Fruit fly (Drosophila melanogaster): ENCODE measurements around the gene Pi3K21B.
A peak's percentile ranks its signal among the peaks of the same experiment; 100 is the strongest.

The Pi3K21B gene

DNA sequence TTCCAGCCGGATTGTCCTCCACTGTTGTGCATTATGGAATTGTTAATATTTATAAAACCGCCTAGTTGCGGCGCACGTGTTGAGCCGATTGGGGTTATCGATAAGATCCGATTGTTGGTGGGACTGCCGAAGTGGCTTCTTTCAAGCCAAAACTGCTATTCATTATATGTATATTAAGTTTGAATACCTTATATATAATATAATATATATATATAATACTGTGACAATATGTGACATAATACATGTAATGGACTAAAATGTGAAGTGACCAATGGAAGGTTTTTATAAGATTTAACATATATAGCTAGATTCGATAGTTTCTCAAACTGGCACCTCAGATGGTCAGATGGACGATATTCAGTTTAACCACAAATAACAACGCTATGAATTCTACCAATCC, 24.1 kb upstream of the Pi3K21B start, which contains the start of the genes mbm and CG11555 (continued):
- TF ChIP-seq Dif (GFP tag; optimal IDR thresholded peaks at IDR 0.05; ENCODE audit: partially characterized antibody) (no peak), dmrt93B (GFP tag; optimal IDR thresholded peaks at IDR 0.05) (no peak), OdsH (GFP tag; optimal IDR thresholded peaks at IDR 0.05) (no peak), rgr (GFP tag; optimal IDR thresholded peaks at IDR 0.05) (no peak), dl (GFP tag; optimal IDR thresholded peaks at IDR 0.05; ENCODE audit: insufficient read depth in 1 of 2, partially characterized antibody in 2 of 2) (no peak)

DNA sequence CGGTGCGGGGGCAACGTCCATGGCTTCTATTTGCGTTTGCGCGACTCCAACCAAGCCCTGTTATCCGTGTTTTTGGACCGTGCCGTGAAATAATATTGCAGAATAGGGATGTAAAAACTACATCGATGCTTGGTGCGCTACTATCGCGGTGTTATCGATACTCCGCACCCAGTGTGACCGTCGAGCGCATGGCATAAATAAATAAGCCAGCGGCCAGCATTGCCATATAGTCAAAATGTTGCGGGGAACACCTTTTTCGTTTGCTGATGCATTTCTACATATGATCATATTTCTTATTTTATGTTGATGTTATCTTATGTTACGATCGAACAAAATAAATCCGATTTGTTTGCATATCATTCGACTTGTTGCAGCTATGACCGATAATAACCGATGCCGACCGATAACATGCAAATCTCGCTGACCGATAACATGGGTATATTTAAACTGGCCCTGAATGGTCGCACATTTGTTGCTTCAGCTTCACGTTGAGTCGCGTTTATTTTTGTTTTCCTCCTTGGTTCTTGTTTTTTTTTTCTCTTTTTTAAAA, 20.5 kb upstream of the Pi3K21B start, which contains the start of gene smo:
TSS of gene smo (plus strand) at position 461 of the 550 bp plus-strand sequence.
- peak; percentile 46 for TF ChIP-seq Myc (optimal IDR thresholded peaks at IDR 0.05)
- peak; percentile 5 for TF ChIP-seq Jra (GFP tag; optimal IDR thresholded peaks at IDR 0.05)
- no peak for TF ChIP-seq dl (GFP tag; optimal IDR thresholded peaks at IDR 0.05; ENCODE audit: insufficient read depth in 1 of 2, partially characterized antibody in 2 of 2)
- no peak for TF ChIP-seq Rel (GFP tag; optimal IDR thresholded peaks at IDR 0.05)
- peak; percentile 87 for TF ChIP-seq Rel (tag; optimal IDR thresholded peaks at IDR 0.05)
- TF ChIP-seq HLH106 (tag; optimal IDR thresholded peaks at IDR 0.05) = peak; percentile 7
- TF ChIP-seq Hr83 (GFP tag; optimal IDR thresholded peaks at IDR 0.05; ENCODE audit: poor library complexity, severe bottlenecking) = peak; percentile 49
- TF ChIP-seq sage (GFP tag; optimal IDR thresholded peaks at IDR 0.05) = no peak
- TF ChIP-seq Mio (GFP tag; optimal IDR thresholded peaks at IDR 0.05) = no peak
- TF ChIP-seq rgr (GFP tag; optimal IDR thresholded peaks at IDR 0.05) = no peak
- TF ChIP-seq ey (GFP tag; optimal IDR thresholded peaks at IDR 0.05) = peak; percentile 25
- no peak for TF ChIP-seq jim (GFP tag; optimal IDR thresholded peaks at IDR 0.05)

DNA sequence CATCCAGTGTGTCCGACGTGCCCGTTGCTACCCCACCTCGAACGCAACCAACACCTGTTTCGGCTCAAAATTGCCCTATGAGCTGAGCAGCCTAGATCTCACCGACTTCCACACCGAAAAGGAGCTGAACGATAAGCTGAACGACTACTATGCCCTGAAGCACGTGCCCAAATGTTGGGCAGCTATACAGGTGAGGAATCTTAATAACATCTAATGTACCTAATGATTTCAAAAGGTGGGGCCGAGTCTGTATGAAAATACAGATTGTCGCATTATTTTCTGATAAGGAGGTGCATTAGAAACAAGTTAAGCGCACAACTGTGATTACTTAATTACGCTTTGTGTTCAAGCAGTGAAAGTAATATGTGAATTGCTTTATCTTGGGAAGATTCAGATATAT, 19.5 kb upstream of the Pi3K21B start, which contains the start of gene CG17078:
TSS of gene CG17078 (minus strand) at position 101 of the 400 bp plus-strand sequence.
- TF ChIP-seq Vsx2 (GFP tag; optimal IDR thresholded peaks at IDR 0.05; ENCODE audit: partially characterized antibody) = no peak
- TF ChIP-seq Mio (GFP tag; optimal IDR thresholded peaks at IDR 0.05) = no peak
- TF ChIP-seq psq (GFP tag; optimal IDR thresholded peaks at IDR 0.05) = no peak
- no peak for TF ChIP-seq dsf (GFP tag; optimal IDR thresholded peaks at IDR 0.05; ENCODE audit: borderline replicate concordance)
- TF ChIP-seq sv (GFP tag; optimal IDR thresholded peaks at IDR 0.05) = no peak

DNA sequence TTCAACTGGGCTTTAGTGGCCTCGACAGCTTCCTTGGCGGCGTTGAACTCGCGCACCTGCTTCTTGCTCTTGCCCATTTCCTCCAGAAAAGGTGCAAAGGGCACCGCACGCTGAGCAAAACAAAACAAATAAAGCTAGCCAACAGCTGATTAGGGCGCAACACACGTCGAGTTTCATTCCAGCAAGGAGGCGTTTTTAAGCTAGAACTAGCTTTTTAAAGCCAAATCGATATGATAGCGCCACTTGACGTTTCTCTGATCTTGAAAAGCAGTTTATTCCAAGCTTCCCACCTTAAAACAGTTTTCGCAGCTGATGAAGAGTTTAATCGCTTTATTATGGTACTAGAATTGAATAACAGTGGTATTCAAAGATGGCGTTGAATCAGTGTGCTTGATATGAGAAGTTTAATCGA, 14.6 kb upstream of the Pi3K21B start, which contains the start of gene CG11601:
TSS of gene CG11601 (minus strand) at position 199 of the 412 bp plus-strand sequence.
- peak; percentile 37 for TF ChIP-seq Hr83 (GFP tag; optimal IDR thresholded peaks at IDR 0.05; ENCODE audit: poor library complexity, severe bottlenecking)
- TF ChIP-seq Dif (GFP tag; optimal IDR thresholded peaks at IDR 0.05; ENCODE audit: partially characterized antibody) = peak; percentile 97
- TF ChIP-seq Jra (GFP tag; optimal IDR thresholded peaks at IDR 0.05) = no peak
- no peak for TF ChIP-seq CrebA (GFP tag; optimal IDR thresholded peaks at IDR 0.05; ENCODE audit: borderline replicate concordance)
- no peak for TF ChIP-seq woc (GFP tag; optimal IDR thresholded peaks at IDR 0.05)
- TF ChIP-seq pan (optimal IDR thresholded peaks at IDR 0.05) = no peak
- TF ChIP-seq CG32264 (GFP tag; optimal IDR thresholded peaks at IDR 0.05) = no peak
- TF ChIP-seq brk (GFP tag; optimal IDR thresholded peaks at IDR 0.05) = no peak
- no peak for TF ChIP-seq Dfd (GFP tag; optimal IDR thresholded peaks at IDR 0.05)
- TF ChIP-seq Mio (GFP tag; optimal IDR thresholded peaks at IDR 0.05) = no peak
- TF ChIP-seq OdsH (GFP tag; optimal IDR thresholded peaks at IDR 0.05) = peak; percentile 8
- TF ChIP-seq rgr (GFP tag; optimal IDR thresholded peaks at IDR 0.05) = no peak
- TF ChIP-seq HLH106 (tag; optimal IDR thresholded peaks at IDR 0.05) = peak; percentile 36
- no peak for TF ChIP-seq usp (GFP tag; optimal IDR thresholded peaks at IDR 0.05)
- no peak for TF ChIP-seq dmrt93B (GFP tag; optimal IDR thresholded peaks at IDR 0.05)
- TF ChIP-seq jim (GFP tag; optimal IDR thresholded peaks at IDR 0.05) = no peak
- no peak for TF ChIP-seq CG9705 (GFP tag; optimal IDR thresholded peaks at IDR 0.05)
- TF ChIP-seq br (GFP tag; optimal IDR thresholded peaks at IDR 0.05) = no peak
- no peak for TF ChIP-seq dsf (GFP tag; optimal IDR thresholded peaks at IDR 0.05; ENCODE audit: borderline replicate concordance)
- TF ChIP-seq GATAd (GFP tag; optimal IDR thresholded peaks at IDR 0.05) = no peak
- TF ChIP-seq tai (GFP tag; optimal IDR thresholded peaks at IDR 0.05) = no peak
- peak; percentile 78 for TF ChIP-seq psq (GFP tag; optimal IDR thresholded peaks at IDR 0.05)
- TF ChIP-seq lola (GFP tag; optimal IDR thresholded peaks at IDR 0.05) = no peak
- TF ChIP-seq sage (GFP tag; optimal IDR thresholded peaks at IDR 0.05) = no peak
- TF ChIP-seq Hr78 (GFP tag; optimal IDR thresholded peaks at IDR 0.05) = no peak
- TF ChIP-seq Rel (GFP tag; optimal IDR thresholded peaks at IDR 0.05) = no peak
- peak; percentile 17 for TF ChIP-seq Rel (tag; optimal IDR thresholded peaks at IDR 0.05)
- TF ChIP-seq sv (GFP tag; optimal IDR thresholded peaks at IDR 0.05) = peak; percentile 25
- peak; percentile 60 for TF ChIP-seq Hnf4 (GFP tag; optimal IDR thresholded peaks at IDR 0.05)
- TF ChIP-seq Sp1 (GFP tag; optimal IDR thresholded peaks at IDR 0.05) = peak; percentile 45
- TF ChIP-seq dl (GFP tag; optimal IDR thresholded peaks at IDR 0.05; ENCODE audit: insufficient read depth in 1 of 2, partially characterized antibody in 2 of 2) = peak; percentile 65 to 92
- TF ChIP-seq foxo (GFP tag; optimal IDR thresholded peaks at IDR 0.05) = peak in 1 of 2 experiments; percentile 15
- TF ChIP-seq N (GFP tag; optimal IDR thresholded peaks at IDR 0.05) = no peak
- peak; percentile 14 for TF ChIP-seq ey (GFP tag; optimal IDR thresholded peaks at IDR 0.05)
- TF ChIP-seq h (GFP tag; optimal IDR thresholded peaks at IDR 0.05) = no peak
- TF ChIP-seq Abd-B (GFP tag; optimal IDR thresholded peaks at IDR 0.05) = no peak
- no peak for TF ChIP-seq fru (GFP tag; optimal IDR thresholded peaks at IDR 0.05)
- peak; percentile 99 for TF ChIP-seq Vsx2 (GFP tag; optimal IDR thresholded peaks at IDR 0.05; ENCODE audit: partially characterized antibody)
- TF ChIP-seq Myc (optimal IDR thresholded peaks at IDR 0.05) = peak; percentile 86
